Fruit fly (Drosophila melanogaster) whole organism, embryonic: ENCODE measurements around the gene CG13367.

Experiments
- ATbp ChIP-seq: fragments of 200-800 bp; sonication (Bioruptor generic); optimal IDR thresholded peaks from 2 replicates; lab custom pipeline; 2017; ENCODE audit warnings: missing biosample characterization, mild to moderate bottlenecking, missing genetic modification characterization, missing genetic modification reagents
- BtbVII ChIP-seq: fragments of 200-800 bp; sonication (Bioruptor generic); optimal IDR thresholded peaks from 3 replicates; lab custom pipeline; 2017; ENCODE audit warnings: missing biosample characterization, mild to moderate bottlenecking, missing genetic modification characterization
- CG11504 ChIP-seq: fragments of 200-800 bp; sonication (Bioruptor generic); optimal IDR thresholded peaks from 3 replicates; lab custom pipeline; 2019; ENCODE audit warnings: missing biosample characterization, mild to moderate bottlenecking, missing genetic modification characterization, moderate library complexity
- CG11695 ChIP-seq: fragments of 200-800 bp; sonication (Bioruptor generic); IDR thresholded peaks from 3 replicates; pipeline ENCODE4 v1.3.6; 2022; ENCODE audit warnings: missing biosample characterization, missing genetic modification characterization
- CG11696 ChIP-seq: fragments of 200-800 bp; sonication (Bioruptor generic); IDR thresholded peaks from 2 replicates; pipeline ENCODE4 v1.3.6; 2022; ENCODE audit warnings: missing biosample characterization, missing genetic modification characterization
- CG12299 ChIP-seq: fragments of 200-800 bp; sonication (Bioruptor generic); optimal IDR thresholded peaks from 2 replicates; lab custom pipeline; 2018; ENCODE audit warnings: missing biosample characterization, mild to moderate bottlenecking, missing genetic modification characterization
- CG14050 ChIP-seq: fragments of 200-800 bp; sonication (Bioruptor generic); IDR thresholded peaks from 3 replicates; pipeline ENCODE4 v1.3.6; 2022; ENCODE audit warnings: missing biosample characterization, missing genetic modification characterization
- CG14667 ChIP-seq: fragments of 200-800 bp; sonication (Bioruptor generic); IDR thresholded peaks from 2 replicates; pipeline ENCODE4 v1.3.6; 2022; ENCODE audit warnings: missing biosample characterization, missing genetic modification characterization
- CG18011 ChIP-seq: fragments of 200-800 bp; sonication (Bioruptor generic); optimal IDR thresholded peaks from 2 replicates; lab custom pipeline; 2017; ENCODE audit warnings: missing biosample characterization, missing genetic modification characterization, mild to moderate bottlenecking, moderate library complexity, missing genotype
- CG30020 ChIP-seq: fragments of 200-800 bp; optimal IDR thresholded peaks from 2 replicates; lab custom pipeline; 2019; ENCODE audit warnings: missing biosample characterization, mild to moderate bottlenecking, missing genetic modification characterization, moderate library complexity
- CG31441 ChIP-seq: fragments of 200-800 bp; sonication (Bioruptor generic); IDR thresholded peaks from 2 replicates; pipeline ENCODE4 v1.3.6; 2022; ENCODE audit warnings: missing biosample characterization, missing genetic modification characterization
- CG32767 ChIP-seq: fragments of 200-800 bp; sonication (Bioruptor generic); IDR thresholded peaks from 2 replicates; pipeline ENCODE4 v1.3.6; 2022; ENCODE audit warnings: missing biosample characterization, missing genetic modification characterization
- CG5180 ChIP-seq: fragments of 200-800 bp; sonication (Bioruptor generic); optimal IDR thresholded peaks from 3 replicates; lab custom pipeline; 2017; ENCODE audit warnings: missing biosample characterization, missing genetic modification characterization, mild to moderate bottlenecking, moderate library complexity, missing genetic modification reagents
- CG6654 ChIP-seq: fragments of 200-800 bp; sonication (Bioruptor generic); optimal IDR thresholded peaks from 2 replicates; lab custom pipeline; 2017; ENCODE audit warnings: missing biosample characterization, mild to moderate bottlenecking, missing genetic modification characterization
- CG8478 ChIP-seq: fragments of >200 bp; optimal IDR thresholded peaks from 2 replicates; lab custom pipeline; 2018
- CG8944 ChIP-seq: fragments of 200-800 bp; sonication (Bioruptor generic); optimal IDR thresholded peaks from 3 replicates; lab custom pipeline; 2016; ENCODE audit warnings: missing biosample characterization, missing genetic modification characterization
- CG9817 ChIP-seq: fragments of 200-800 bp; sonication (Bioruptor generic); optimal IDR thresholded peaks from 2 replicates; lab custom pipeline; 2018; ENCODE audit warnings: missing biosample characterization, mild to moderate bottlenecking, missing genetic modification characterization, moderate library complexity
- CHES-1-like ChIP-seq: fragments of 200-800 bp; sonication (Bioruptor generic); optimal IDR thresholded peaks from 2 replicates; lab custom pipeline; 2016; ENCODE audit warnings: missing biosample characterization, missing genetic modification characterization
- D ChIP-seq, 2 experiments: fragments of 200-800 bp in 1 of 2; fragments of >200 bp in 1 of 2; sonication (Bioruptor generic) in 1 of 2; optimal IDR thresholded peaks; 2 replicates in 1 of 2; 3 replicates in 1 of 2; lab custom pipeline; 2017; ENCODE audit warnings: mild to moderate bottlenecking in 1 of 2, missing biosample characterization in 1 of 2, missing genetic modification characterization in 1 of 2, missing genetic modification reagents in 1 of 2
- Hmx ChIP-seq: fragments of 200-800 bp; sonication (Bioruptor generic); optimal IDR thresholded peaks from 2 replicates; lab custom pipeline; 2016; ENCODE audit warnings: missing biosample characterization, missing genetic modification characterization
- Jarid2 ChIP-seq: fragments of 200-800 bp; sonication (Bioruptor generic); optimal IDR thresholded peaks from 3 replicates; lab custom pipeline; 2017; ENCODE audit warnings: mild to moderate bottlenecking, missing biosample characterization, missing genetic modification reagents, missing genetic modification characterization
- Neu2 ChIP-seq: fragments of 200-800 bp; sonication (Bioruptor generic); optimal IDR thresholded peaks from 3 replicates; lab custom pipeline; 2016; ENCODE audit warnings: missing biosample characterization, missing genetic modification characterization, borderline replicate concordance
- Pdp1 ChIP-seq, 2 experiments: fragments of 200-800 bp; sonication (Bioruptor generic); optimal IDR thresholded peaks; 3 replicates each; lab custom pipeline; 2016; ENCODE audit warnings: missing biosample characterization in 2 of 2, missing genetic modification characterization in 2 of 2, mild to moderate bottlenecking in 1 of 2, moderate library complexity in 1 of 2
- Scr ChIP-seq: fragments of 200-800 bp; sonication (Bioruptor generic); IDR thresholded peaks from 2 replicates; pipeline ENCODE4 v1.3.6; 2022; ENCODE audit warnings: missing biosample characterization, missing genetic modification characterization; ENCODE audit not compliant: partially characterized antibody
- Side ChIP-seq: fragments of 200-800 bp; sonication (Bioruptor generic); optimal IDR thresholded peaks from 2 replicates; lab custom pipeline; 2016; ENCODE audit warnings: missing biosample characterization, missing genetic modification characterization
- Six4 ChIP-seq: fragments of 200-800 bp; sonication (Bioruptor generic); optimal IDR thresholded peaks from 2 replicates; lab custom pipeline; 2016; ENCODE audit warnings: missing biosample characterization, missing genetic modification characterization
- Sox100B ChIP-seq: fragments of 200-800 bp; sonication (Bioruptor generic); optimal IDR thresholded peaks from 3 replicates; lab custom pipeline; 2018; ENCODE audit warnings: missing biosample characterization, mild to moderate bottlenecking, missing genetic modification characterization
- Sry-β ChIP-seq: fragments of 200-800 bp; sonication (Bioruptor generic); optimal IDR thresholded peaks from 2 replicates; lab custom pipeline; 2018; ENCODE audit warnings: missing biosample characterization, mild to moderate bottlenecking, missing genetic modification characterization, moderate library complexity
- Tbp ChIP-seq: fragments of >200 bp; optimal IDR thresholded peaks from 2 replicates; lab custom pipeline; 2018; ENCODE audit warnings: missing biosample characterization, missing genetic modification characterization
- br ChIP-seq: fragments of >200 bp; optimal IDR thresholded peaks from 2 replicates; lab custom pipeline; 2017
- cas ChIP-seq: fragments of 200-800 bp; sonication (Bioruptor generic); IDR thresholded peaks from 2 replicates; pipeline ENCODE4 v1.3.6; 2022; ENCODE audit warnings: missing biosample characterization, missing genetic modification characterization
- cg ChIP-seq: fragments of 200-800 bp; sonication (Bioruptor generic); optimal IDR thresholded peaks from 3 replicates; lab custom pipeline; 2019; ENCODE audit warnings: missing biosample characterization, mild to moderate bottlenecking, missing genetic modification characterization, moderate library complexity
- chm ChIP-seq: fragments of 200-800 bp; sonication (Bioruptor generic); IDR thresholded peaks from 2 replicates; pipeline ENCODE4 v1.3.6; 2022; ENCODE audit warnings: missing biosample characterization, missing genetic modification characterization
- ci ChIP-seq: fragments of 200-800 bp; sonication (Bioruptor generic); IDR thresholded peaks from 3 replicates; pipeline ENCODE4 v1.3.6; 2022; ENCODE audit warnings: missing biosample characterization, missing genetic modification characterization
- crol ChIP-seq: fragments of 200-800 bp; sonication (Bioruptor generic); IDR thresholded peaks from 2 replicates; pipeline ENCODE4 v1.3.6; 2022; ENCODE audit warnings: missing biosample characterization, missing genetic modification characterization
- eve ChIP-seq, 2 experiments: fragments of >200 bp; optimal IDR thresholded peaks; 2 replicates each; lab custom pipeline; 2017; ENCODE audit warnings: missing biosample characterization in 2 of 2, missing genetic modification characterization in 2 of 2
- fru ChIP-seq: fragments of >200 bp; optimal IDR thresholded peaks from 2 replicates; lab custom pipeline; 2017
- ftz-f1 ChIP-seq: fragments of 200-800 bp; sonication (Bioruptor generic); optimal IDR thresholded peaks from 2 replicates; lab custom pipeline; 2016; ENCODE audit warnings: missing biosample characterization, missing genetic modification characterization
- gt ChIP-seq: fragments of 200-800 bp; sonication (Bioruptor generic); IDR thresholded peaks from 2 replicates; pipeline ENCODE4 v1.3.6; 2022; ENCODE audit warnings: missing biosample characterization, missing genetic modification characterization
- insv ChIP-seq, 2 experiments: fragments of 200-800 bp; sonication (Bioruptor generic); optimal IDR thresholded peaks; 3 replicates each; lab custom pipeline; 2016 to 2018; ENCODE audit warnings: missing biosample characterization in 2 of 2, missing genetic modification characterization in 2 of 2
- jumu ChIP-seq: fragments of 200-800 bp; sonication (Bioruptor generic); optimal IDR thresholded peaks from 3 replicates; lab custom pipeline; 2016; ENCODE audit warnings: missing biosample characterization, missing genetic modification characterization
- knrl ChIP-seq: fragments of 200-800 bp; sonication (Bioruptor generic); IDR thresholded peaks from 3 replicates; pipeline ENCODE4 v1.3.6; 2022; ENCODE audit warnings: missing biosample characterization, missing genetic modification characterization; ENCODE audit not compliant: partially characterized antibody
- luna ChIP-seq: fragments of 200-800 bp; sonication (Bioruptor generic); optimal IDR thresholded peaks from 2 replicates; lab custom pipeline; 2016; ENCODE audit warnings: missing biosample characterization, missing genetic modification characterization
- p53 ChIP-seq: fragments of 200-800 bp; sonication (Bioruptor generic); optimal IDR thresholded peaks from 2 replicates; lab custom pipeline; 2016; ENCODE audit warnings: missing biosample characterization, missing genetic modification characterization
- pnt ChIP-seq: fragments of 200-800 bp; sonication (Bioruptor generic); optimal IDR thresholded peaks from 3 replicates; lab custom pipeline; 2016; ENCODE audit warnings: missing biosample characterization, missing genetic modification characterization
- psq ChIP-seq: fragments of 200-800 bp; sonication (Bioruptor generic); optimal IDR thresholded peaks from 2 replicates; lab custom pipeline; 2017; ENCODE audit warnings: missing biosample characterization, missing genetic modification characterization
- pum ChIP-seq: fragments of 200-800 bp; sonication (Bioruptor generic); optimal IDR thresholded peaks from 2 replicates; lab custom pipeline; 2016; ENCODE audit warnings: missing biosample characterization, missing genetic modification characterization
- run ChIP-seq: fragments of 200-800 bp; sonication (Bioruptor generic); optimal IDR thresholded peaks from 3 replicates; lab custom pipeline; 2018; ENCODE audit warnings: missing biosample characterization, mild to moderate bottlenecking, missing genetic modification characterization
- slp2 ChIP-seq: fragments of 200-800 bp; sonication (Bioruptor generic); optimal IDR thresholded peaks from 2 replicates; lab custom pipeline; 2016; ENCODE audit warnings: missing biosample characterization, missing genetic modification characterization
- wek ChIP-seq: fragments of 200-800 bp; sonication (Bioruptor generic); optimal IDR thresholded peaks from 3 replicates; lab custom pipeline; 2018; ENCODE audit warnings: missing biosample characterization, mild to moderate bottlenecking, missing genetic modification characterization, moderate library complexity
- zfh1 ChIP-seq: fragments of 200-800 bp; sonication (Bioruptor generic); IDR thresholded peaks from 3 replicates; pipeline ENCODE4 v1.3.6; 2022; ENCODE audit warnings: missing biosample characterization, missing genetic modification characterization

The CG13367 gene

dm6 chrX:629239-629821 is 15.2 kb upstream of the CG13367 start, which contains the start of the genes RpL36 and Mybbp1A (continued):
- 0 out of 2 replicates have a peak, but pooled peaks have one; percentile 6 for TF ChIP-seq CG11696 (GFP tag; lab: Robert Waterston, UW)
- peak; percentile 77 for TF ChIP-seq slp2 (GFP tag; lab: Kevin White, UChicago)
- TF ChIP-seq crol (GFP tag; lab: Robert Waterston, UW) = no peak
- no peak for TF ChIP-seq gt (GFP tag; lab: Robert Waterston, UW)
- no peak for TF ChIP-seq cas (GFP tag; lab: Robert Waterston, UW)
- peak; percentile 34 for TF ChIP-seq pum
- no peak for TF ChIP-seq Sry-β (GFP tag; lab: Kevin White, UChicago)
- TF ChIP-seq knrl (GFP tag; lab: Robert Waterston, UW) = peak; percentile 89
- TF ChIP-seq CHES-1-like (GFP tag; lab: Kevin White, UChicago) = peak; percentile 85
- peak; percentile 58 for TF ChIP-seq luna (GFP tag; lab: Kevin White, UChicago)
- peak; percentile 47 for TF ChIP-seq CG18011
- no peak for TF ChIP-seq Jarid2 (GFP tag; lab: Kevin White, UChicago)
- TF ChIP-seq CG11504 (tag; lab: Kevin White, UChicago) = no peak
- TF ChIP-seq Sox100B (GFP tag; lab: Kevin White, UChicago) = peak; percentile 70
- TF ChIP-seq CG11695 = 0 out of 3 replicates have a peak, but pooled peaks have one; percentile 36
- TF ChIP-seq ATbp (GFP tag; lab: Kevin White, UChicago) = peak; percentile 73
- TF ChIP-seq pnt = peak; percentile 25
- TF ChIP-seq cg (GFP tag; lab: Kevin White, UChicago) = peak; percentile 62
- TF ChIP-seq eve (GFP tag; optimal IDR thresholded peaks at IDR 0.05; lab: Kevin White, UChicago) = no peak
- TF ChIP-seq CG30020 (tag; lab: Kevin White, UChicago) = peak; percentile 38
- peak; percentile 72 for TF ChIP-seq wek (GFP tag; lab: Kevin White, UChicago)
- peak; percentile 42 for TF ChIP-seq CG12299 (tag; lab: Kevin White, UChicago)
- peak; percentile 93 for TF ChIP-seq Neu2 (GFP tag; lab: Kevin White, UChicago)
- peak; percentile 75 for TF ChIP-seq p53 (GFP tag; lab: Kevin White, UChicago)
- peak; percentile 37 to 71 for TF ChIP-seq Pdp1 (GFP tag; optimal IDR thresholded peaks at IDR 0.05; lab: Kevin White, UChicago)
- no peak for TF ChIP-seq Tbp (GFP tag; lab: Kevin White, UChicago)
- TF ChIP-seq CG31441 (GFP tag; lab: Robert Waterston, UW) = peak; percentile 70
- peak; percentile 90 for TF ChIP-seq Scr (GFP tag; lab: Robert Waterston, UW)
- TF ChIP-seq zfh1 (GFP tag; lab: Robert Waterston, UW) = peak; percentile 79
- peak; percentile 54 for TF ChIP-seq ftz-f1 (GFP tag; lab: Kevin White, UChicago)
- peak; percentile 72 for TF ChIP-seq CG9817 (tag; lab: Kevin White, UChicago)
- peak; percentile 73 for TF ChIP-seq BtbVII
- TF ChIP-seq run (tag; lab: Kevin White, UChicago) = peak; percentile 3
- peak in 1 of 2 experiments; percentile 63 for TF ChIP-seq insv (GFP tag; optimal IDR thresholded peaks at IDR 0.05; lab: Kevin White, UChicago)
- TF ChIP-seq Side (GFP tag; lab: Kevin White, UChicago) = peak; percentile 86
- peak; percentile 61; the same call in 1 of the 2 replicates for TF ChIP-seq chm (GFP tag; lab: Robert Waterston, UW)
- TF ChIP-seq jumu (GFP tag; lab: Kevin White, UChicago) = peak; percentile 25
- no peak for TF ChIP-seq br (lab: Kevin White, UChicago)
- no peak for TF ChIP-seq CG6654 (GFP tag; lab: Kevin White, UChicago)
- no peak for TF ChIP-seq Hmx (GFP tag; lab: Kevin White, UChicago)
- TF ChIP-seq ci (GFP tag; lab: Robert Waterston, UW) = peak; percentile 87
- TF ChIP-seq Six4 = peak; percentile 52
- peak; percentile 32; the same call in 2 of the 3 replicates for TF ChIP-seq CG14050 (GFP tag; lab: Robert Waterston, UW)
- TF ChIP-seq fru (lab: Kevin White, UChicago) = no peak
- TF ChIP-seq psq (GFP tag; lab: Kevin White, UChicago) = peak; percentile 28
- TF ChIP-seq CG14667 (GFP tag; lab: Robert Waterston, UW) = no peak
- no peak for TF ChIP-seq CG8478 (lab: Kevin White, UChicago)
- TF ChIP-seq CG5180 (GFP tag; lab: Kevin White, UChicago) = no peak
- peak; percentile 55 for TF ChIP-seq CG8944
- no peak for TF ChIP-seq D (optimal IDR thresholded peaks at IDR 0.05; lab: Kevin White, UChicago)
- peak; percentile 64 for TF ChIP-seq D (GFP tag; optimal IDR thresholded peaks at IDR 0.05; lab: Kevin White, UChicago)
- 0 out of 2 replicates have a peak, but pooled peaks have one; percentile 41 for TF ChIP-seq CG32767 (GFP tag; lab: Robert Waterston, UW)
